Worm (Caenorhabditis elegans) whole organism, L2 larva: ENCODE data around the gene clec-160.

Source experiments
- ama-1 ChIP-seq: fragments of 150-350 bp; optimal IDR thresholded peaks from 2 replicates; lab custom pipeline; 2018; ENCODE audit warnings: inconsistent platforms
- ceh-82 ChIP-seq: fragments of 150-350 bp; optimal IDR thresholded peaks from 2 replicates; lab custom pipeline; 2014; ENCODE audit warnings: missing biosample characterization, missing genetic modification characterization
- gmeb-1 ChIP-seq: fragments of 150-350 bp; optimal IDR thresholded peaks from 2 replicates; lab custom pipeline; 2014; ENCODE audit warnings: missing biosample characterization, missing genetic modification characterization
- lin-11 ChIP-seq: fragments of 150-350 bp; sonication (generic microtip); optimal IDR thresholded peaks from 2 replicates; lab custom pipeline; 2014; ENCODE audit warnings: missing biosample characterization, missing genetic modification characterization, inconsistent platforms, mixed read lengths
- mab-5 ChIP-seq: fragments of 150-350 bp; optimal IDR thresholded peaks from 2 replicates; lab custom pipeline; 2014; ENCODE audit warnings: missing biosample characterization, missing genetic modification characterization
- unc-62 ChIP-seq: fragments of 150-350 bp; optimal IDR thresholded peaks from 2 replicates; lab custom pipeline; 2014; ENCODE audit warnings: missing biosample characterization, missing genetic modification reagents, missing genetic modification characterization

DNA sequence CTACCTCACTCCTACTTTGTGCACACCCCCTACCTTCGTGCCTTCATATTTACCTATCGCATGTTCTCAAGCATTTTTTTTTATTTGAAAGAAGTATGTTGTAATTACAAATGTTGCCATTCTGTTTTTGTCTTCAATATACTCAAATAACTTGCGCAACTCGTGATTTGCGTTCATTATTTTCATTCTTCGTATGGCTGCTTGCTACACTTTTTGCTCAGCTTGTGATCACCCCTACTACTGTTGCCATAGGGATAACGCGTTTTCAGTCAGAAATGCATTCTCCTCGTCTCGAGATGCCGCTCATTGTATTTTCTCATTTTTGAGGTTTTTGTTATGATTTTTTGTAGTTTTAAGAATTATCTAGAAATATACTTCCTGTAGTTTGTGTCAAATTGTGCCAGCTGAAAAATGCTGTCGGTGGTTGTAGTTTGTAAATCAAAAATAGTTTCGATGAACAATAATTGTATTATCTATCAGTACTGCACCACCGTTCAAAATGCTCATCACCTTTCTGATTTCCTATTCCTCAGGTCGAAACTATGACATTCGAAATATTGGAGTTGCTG lies 47.0 kb upstream of the clec-160 start, which contains the start of gene F10E9.1:
- no peak for TF ChIP-seq gmeb-1 (tag; lab: Kevin White, UChicago)
- TF ChIP-seq lin-11 (tag; lab: Kevin White, UChicago): peak; percentile 29
- no peak for TF ChIP-seq unc-62 (GFP tag; lab: Kevin White, UChicago)
- TF ChIP-seq ama-1: no peak
- no peak for TF ChIP-seq mab-5 (tag; lab: Kevin White, UChicago)
- no peak for TF ChIP-seq ceh-82 (tag; lab: Kevin White, UChicago)
